Worm (Caenorhabditis elegans) whole organism, L1 larva: ENCODE results near the gene best-21.

Source experiments
- C16A3.4 ChIP-seq: fragments of 150-350 bp; optimal IDR thresholded peaks from 2 replicates; lab custom pipeline; 2014; ENCODE audit warnings: missing biosample characterization, missing genetic modification characterization
- C34B4.2 ChIP-seq: sonication (generic microtip); optimal IDR thresholded peaks from 2 replicates; lab custom pipeline; 2017; ENCODE audit warnings: mild to moderate bottlenecking, missing genetic modification characterization, missing compliant biosample characterization
- Y116A8C.19 ChIP-seq: sonication (generic microtip); optimal IDR thresholded peaks from 2 replicates; lab custom pipeline; 2016; ENCODE audit warnings: missing compliant biosample characterization, missing genetic modification characterization, borderline replicate concordance
- aha-1 ChIP-seq: fragments of 150-350 bp; optimal IDR thresholded peaks from 2 replicates; lab custom pipeline; 2014; ENCODE audit warnings: missing biosample characterization, missing genetic modification characterization
- blmp-1 ChIP-seq: fragments of 150-350 bp; optimal IDR thresholded peaks from 2 replicates; lab custom pipeline; 2014; ENCODE audit warnings: missing biosample characterization, missing genetic modification characterization
- ceh-8 ChIP-seq: fragments of 200-800 bp; sonication (Bioruptor generic); optimal IDR thresholded peaks from 2 replicates; lab custom pipeline; 2018; ENCODE audit warnings: mild to moderate bottlenecking, missing genetic modification characterization, moderate library complexity, missing compliant biosample characterization
- ceh-90 ChIP-seq: sonication (generic microtip); optimal IDR thresholded peaks from 2 replicates; lab custom pipeline; 2016; ENCODE audit warnings: missing genetic modification characterization, missing compliant biosample characterization
- dsc-1 ChIP-seq: sonication (generic microtip); optimal IDR thresholded peaks from 2 replicates; lab custom pipeline; 2016; ENCODE audit warnings: mild to moderate bottlenecking, missing genetic modification characterization, missing compliant biosample characterization
- efl-1 ChIP-seq, 4 experiments: fragments of 150-350 bp; optimal IDR thresholded peaks in 3 of 4; peaks in 1 of 4; 1 replicate in 1 of 4; 2 replicates in 3 of 4; lab custom pipeline; 2014; ENCODE audit warnings: missing biosample characterization in 2 of 4, missing genetic modification characterization in 2 of 4, missing genetic modification reagents in 2 of 4
- efl-3 ChIP-seq: fragments of 200-800 bp; sonication (Bioruptor generic); optimal IDR thresholded peaks from 2 replicates; lab custom pipeline; 2018; ENCODE audit warnings: mild to moderate bottlenecking, missing genetic modification characterization, missing compliant biosample characterization
- egl-27 ChIP-seq, 2 experiments: fragments of 150-350 bp in 1 of 2; sonication (generic microtip); optimal IDR thresholded peaks; 3 replicates each; lab custom pipeline; 2017 to 2018; ENCODE audit warnings: missing biosample characterization in 2 of 2, missing genetic modification characterization in 2 of 2, missing genetic modification reagents in 2 of 2
- ets-5 ChIP-seq: fragments of 200-800 bp; sonication (Bioruptor generic); IDR thresholded peaks from 2 replicates; pipeline ENCODE4 v1.3.6; 2022; ENCODE audit warnings: missing genetic modification characterization, missing compliant biosample characterization
- fkh-4 ChIP-seq: sonication (generic microtip); optimal IDR thresholded peaks from 2 replicates; lab custom pipeline; 2016; ENCODE audit warnings: missing compliant biosample characterization, missing genetic modification characterization, borderline replicate concordance
- hlh-17 ChIP-seq: fragments of 200-800 bp; sonication (Bioruptor generic); optimal IDR thresholded peaks from 2 replicates; lab custom pipeline; 2018; ENCODE audit warnings: missing genetic modification characterization, mild to moderate bottlenecking, missing compliant biosample characterization, moderate library complexity, borderline replicate concordance
- irx-1 ChIP-seq: sonication (generic microtip); optimal IDR thresholded peaks from 2 replicates; lab custom pipeline; 2016; ENCODE audit warnings: missing genetic modification characterization, missing compliant biosample characterization
- isw-1 ChIP-seq: fragments of 200-800 bp; sonication (Bioruptor generic); IDR thresholded peaks from 2 replicates; pipeline ENCODE4 v1.3.6; 2022; ENCODE audit warnings: missing genetic modification characterization, missing compliant biosample characterization
- jun-1 ChIP-seq: fragments of 150-350 bp; optimal IDR thresholded peaks from 2 replicates; lab custom pipeline; 2014; ENCODE audit warnings: missing biosample characterization, missing genetic modification reagents, missing genetic modification characterization
- lin-14 ChIP-seq: fragments of 200-800 bp; sonication (Bioruptor generic); optimal IDR thresholded peaks from 2 replicates; lab custom pipeline; 2018; ENCODE audit warnings: mild to moderate bottlenecking, missing genetic modification characterization, moderate library complexity, missing compliant biosample characterization
- lin-35 ChIP-seq, 2 experiments: fragments of 150-350 bp; optimal IDR thresholded peaks; 2 replicates each; lab custom pipeline; 2014; ENCODE audit warnings: missing biosample characterization in 2 of 2, missing genetic modification characterization in 2 of 2, missing genetic modification reagents in 2 of 2
- lsy-2 ChIP-seq, 2 experiments: fragments of 150-350 bp; optimal IDR thresholded peaks; 2 replicates each; lab custom pipeline; 2014; ENCODE audit warnings: missing biosample characterization in 2 of 2, missing genetic modification characterization in 2 of 2
- mab-9 ChIP-seq: fragments of 200-800 bp; sonication (Bioruptor generic); IDR thresholded peaks from 2 replicates; pipeline ENCODE4 v1.3.6; 2022; ENCODE audit warnings: missing genetic modification reagents, missing genetic modification characterization, missing compliant biosample characterization
- mef-2 ChIP-seq: fragments of 150-350 bp; optimal IDR thresholded peaks from 2 replicates; lab custom pipeline; 2014; ENCODE audit warnings: missing biosample characterization, missing genetic modification characterization
- nhr-12 ChIP-seq: sonication (generic microtip); optimal IDR thresholded peaks from 2 replicates; lab custom pipeline; 2017; ENCODE audit warnings: missing biosample characterization, missing genetic modification characterization
- nhr-19 ChIP-seq: fragments of 200-800 bp; sonication (Bioruptor generic); conservative IDR thresholded peaks from 2 replicates; pipeline ENCODE4 v1.3.6; 2022; ENCODE audit warnings: missing genetic modification characterization, missing compliant biosample characterization
- nhr-20 ChIP-seq: sonication (generic microtip); optimal IDR thresholded peaks from 2 replicates; lab custom pipeline; 2016; ENCODE audit warnings: mild to moderate bottlenecking, missing genetic modification characterization, missing compliant biosample characterization
- nhr-28 ChIP-seq: fragments of 150-350 bp; optimal IDR thresholded peaks from 2 replicates; lab custom pipeline; 2014; ENCODE audit warnings: missing biosample characterization, missing genetic modification characterization
- nhr-47 ChIP-seq: sonication (generic microtip); optimal IDR thresholded peaks from 2 replicates; lab custom pipeline; 2016; ENCODE audit warnings: mild to moderate bottlenecking, missing genetic modification characterization, moderate library complexity, missing compliant biosample characterization
- nhr-71 ChIP-seq: sonication (generic microtip); optimal IDR thresholded peaks from 2 replicates; lab custom pipeline; 2016; ENCODE audit warnings: mild to moderate bottlenecking, missing genetic modification characterization, moderate library complexity, missing compliant biosample characterization
- nhr-84 ChIP-seq: sonication (generic microtip); optimal IDR thresholded peaks from 2 replicates; lab custom pipeline; 2017; ENCODE audit warnings: missing biosample characterization, missing genetic modification characterization
- nhr-90 ChIP-seq: sonication (generic microtip); optimal IDR thresholded peaks from 2 replicates; lab custom pipeline; 2016; ENCODE audit warnings: mild to moderate bottlenecking, missing genetic modification characterization, missing compliant biosample characterization; ENCODE audit not compliant: poor library complexity
- pqm-1 ChIP-seq: sonication (generic microtip); optimal IDR thresholded peaks from 3 replicates; lab custom pipeline; 2017; ENCODE audit warnings: missing biosample characterization, missing genetic modification characterization
- rnt-1 ChIP-seq: sonication (generic microtip); optimal IDR thresholded peaks from 2 replicates; lab custom pipeline; 2016; ENCODE audit warnings: mild to moderate bottlenecking, missing genetic modification characterization, moderate library complexity, missing compliant biosample characterization
- skn-1 ChIP-seq: fragments of 150-350 bp; optimal IDR thresholded peaks from 2 replicates; lab custom pipeline; 2014; ENCODE audit warnings: missing biosample characterization, missing genetic modification characterization
- snu-23 ChIP-seq: sonication (generic microtip); optimal IDR thresholded peaks from 2 replicates; lab custom pipeline; 2016; ENCODE audit warnings: missing genetic modification characterization, missing compliant biosample characterization
- sup-37 ChIP-seq: fragments of 200-800 bp; sonication (Bioruptor generic); optimal IDR thresholded peaks from 2 replicates; lab custom pipeline; 2018; ENCODE audit warnings: mild to moderate bottlenecking, missing genetic modification characterization, missing compliant biosample characterization
- swsn-7 ChIP-seq: sonication (generic microtip); optimal IDR thresholded peaks from 2 replicates; lab custom pipeline; 2016; ENCODE audit warnings: missing genetic modification characterization, missing compliant biosample characterization
- tlp-1 ChIP-seq: fragments of 150-350 bp; optimal IDR thresholded peaks from 2 replicates; lab custom pipeline; 2014; ENCODE audit warnings: missing biosample characterization, missing genetic modification characterization
- unc-130 ChIP-seq: fragments of 150-350 bp; optimal IDR thresholded peaks from 2 replicates; lab custom pipeline; 2017; ENCODE audit warnings: missing biosample characterization, missing genetic modification characterization, inconsistent platforms
- unc-30 ChIP-seq: sonication (generic microtip); optimal IDR thresholded peaks from 2 replicates; lab custom pipeline; 2017; ENCODE audit warnings: missing biosample characterization, missing genetic modification characterization
- vab-15 ChIP-seq: sonication (generic microtip); optimal IDR thresholded peaks from 2 replicates; lab custom pipeline; 2017; ENCODE audit warnings: missing genotype, mild to moderate bottlenecking, missing genetic modification characterization, missing compliant biosample characterization
- xbp-1 ChIP-seq: sonication (generic microtip); optimal IDR thresholded peaks from 2 replicates; lab custom pipeline; 2016; ENCODE audit warnings: missing genetic modification characterization, missing compliant biosample characterization
- zag-1 ChIP-seq: fragments of 150-350 bp; optimal IDR thresholded peaks from 2 replicates; lab custom pipeline; 2014; ENCODE audit warnings: missing biosample characterization, missing genetic modification characterization
- ztf-11 ChIP-seq, 2 experiments: sonication (generic microtip); optimal IDR thresholded peaks; 2 replicates each; lab custom pipeline; 2016 to 2017; ENCODE audit warnings: missing genetic modification characterization in 2 of 2, missing biosample characterization in 1 of 2, missing compliant biosample characterization in 1 of 2
- ztf-4 ChIP-seq: fragments of 150-350 bp; optimal IDR thresholded peaks from 2 replicates; lab custom pipeline; 2014; ENCODE audit warnings: missing biosample characterization, missing genetic modification characterization

The best-21 gene

DNA sequence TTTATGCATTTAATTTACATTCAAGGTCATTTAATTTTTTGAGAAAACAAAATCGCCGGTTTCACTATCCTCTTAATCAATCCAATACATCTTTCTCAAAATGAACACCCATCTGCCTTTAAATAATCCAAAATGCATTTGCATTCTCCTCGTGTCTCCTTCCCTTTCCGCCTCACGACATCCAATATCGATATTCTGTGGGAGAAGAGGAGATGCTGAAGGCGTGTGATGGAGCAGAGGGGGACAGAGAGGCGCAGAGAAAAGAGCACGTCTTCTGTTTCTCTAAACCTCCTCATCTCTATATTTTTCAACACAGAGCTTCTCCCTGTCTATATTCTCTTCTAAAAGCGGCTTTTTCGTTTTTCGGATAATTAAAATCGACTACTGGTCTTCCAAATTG is 42.7 kb upstream of the best-21 start, which contains the start of gene Y73F8A.5 (continued):
- TF ChIP-seq ets-5 = no peak
- no peak for TF ChIP-seq fkh-4 (tag; lab: Kevin White, UChicago)
- TF ChIP-seq unc-130 (tag; lab: Kevin White, UChicago) = no peak
- TF ChIP-seq isw-1 (GFP tag; lab: Robert Waterston, UW) = peak; percentile 9; the same call in 1 of the 2 replicates
- no peak for TF ChIP-seq pqm-1 (tag; lab: Kevin White, UChicago)
- TF ChIP-seq C16A3.4 (tag; lab: Kevin White, UChicago) = no peak
- TF ChIP-seq nhr-90 (tag; lab: Kevin White, UChicago) = no peak
- peak; percentile 25 for TF ChIP-seq swsn-7 (tag; lab: Kevin White, UChicago)
- TF ChIP-seq nhr-19 (GFP tag; lab: Robert Waterston, UW) = no peak
- no peak for TF ChIP-seq efl-3 (GFP tag; lab: Kevin White, UChicago)
- peak; percentile 39 for TF ChIP-seq nhr-47 (tag; lab: Kevin White, UChicago)
- TF ChIP-seq hlh-17 (GFP tag; lab: Kevin White, UChicago) = no peak
- TF ChIP-seq lin-14 (GFP tag; lab: Kevin White, UChicago) = no peak
- no peak for TF ChIP-seq vab-15 (tag; lab: Kevin White, UChicago)
- TF ChIP-seq nhr-71 (tag; lab: Kevin White, UChicago) = no peak
- TF ChIP-seq skn-1 (tag; lab: Kevin White, UChicago) = no peak
- TF ChIP-seq rnt-1 (tag; lab: Kevin White, UChicago) = no peak
- no peak for TF ChIP-seq nhr-84 (tag; lab: Kevin White, UChicago)
- no peak for TF ChIP-seq aha-1
- TF ChIP-seq egl-27 (tag; optimal IDR thresholded peaks at IDR 0.05; lab: Kevin White, UChicago) = no peak
- TF ChIP-seq blmp-1 (tag; lab: Kevin White, UChicago) = no peak
- TF ChIP-seq C34B4.2 (tag; lab: Kevin White, UChicago) = no peak
- TF ChIP-seq zag-1 (tag; lab: Kevin White, UChicago) = no peak
- no peak for TF ChIP-seq sup-37 (GFP tag; lab: Kevin White, UChicago)
- no peak for TF ChIP-seq Y116A8C.19 (tag; lab: Kevin White, UChicago)
- no peak for TF ChIP-seq ztf-4 (tag; lab: Kevin White, UChicago)
- no peak for TF ChIP-seq irx-1 (tag; lab: Kevin White, UChicago)
- TF ChIP-seq nhr-20 (tag; lab: Kevin White, UChicago) = no peak
- peak; percentile 31 to 53 for TF ChIP-seq efl-1 (optimal IDR thresholded peaks at IDR 0.05; lab: Kevin White, UChicago)
- peak in 1 of 2 experiments; percentile 8 for TF ChIP-seq efl-1 (GFP tag; optimal IDR thresholded peaks at IDR 0.05 in 1 of 2; lab: Kevin White, UChicago)
- TF ChIP-seq xbp-1 (tag; lab: Kevin White, UChicago) = peak; percentile 14
- TF ChIP-seq dsc-1 (tag; lab: Kevin White, UChicago) = no peak
- no peak for TF ChIP-seq mab-9 (GFP tag; lab: Robert Waterston, UW)
- no peak for TF ChIP-seq lin-35 (GFP tag; optimal IDR thresholded peaks at IDR 0.05; lab: Kevin White, UChicago)
- TF ChIP-seq mef-2 (tag; lab: Kevin White, UChicago) = no peak
- TF ChIP-seq ceh-8 = no peak
- TF ChIP-seq nhr-28 = no peak
- TF ChIP-seq nhr-12 (tag; lab: Kevin White, UChicago) = no peak
- peak in 1 of 2 experiments; percentile 20 for TF ChIP-seq ztf-11 (tag; optimal IDR thresholded peaks at IDR 0.05; lab: Kevin White, UChicago)
- TF ChIP-seq jun-1 = no peak
- no peak for TF ChIP-seq tlp-1 (tag; lab: Kevin White, UChicago)
- no peak for TF ChIP-seq ceh-90 (tag; lab: Kevin White, UChicago)

DNA sequence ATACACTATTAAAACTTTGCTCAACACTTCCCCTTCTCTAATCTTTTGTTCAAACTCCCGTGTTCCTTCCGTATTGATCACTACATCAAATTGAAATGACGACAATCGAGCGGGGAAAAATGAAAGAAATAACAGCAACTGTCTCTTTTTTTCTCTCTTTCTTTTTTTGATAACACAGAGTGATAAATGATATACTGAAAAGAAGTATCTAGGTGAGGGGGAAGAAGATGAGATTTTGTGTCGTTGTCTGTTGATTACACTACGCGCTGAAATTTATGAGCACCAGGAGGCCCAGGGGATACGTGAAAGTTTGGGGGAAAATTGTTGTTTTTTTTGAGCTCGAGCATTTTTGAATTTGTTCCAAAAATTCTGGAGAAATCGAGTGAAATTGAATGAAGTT is 28.2 kb upstream of the best-21 start:
- no peak for TF ChIP-seq ceh-90 (tag; lab: Kevin White, UChicago)
- TF ChIP-seq ceh-8 = no peak
- peak; percentile 63 for TF ChIP-seq nhr-71 (tag; lab: Kevin White, UChicago)
- TF ChIP-seq snu-23 (GFP tag; lab: Kevin White, UChicago) = peak; percentile 40
- TF ChIP-seq lin-14 (GFP tag; lab: Kevin White, UChicago) = peak; percentile 78
- TF ChIP-seq lsy-2 (tag; optimal IDR thresholded peaks at IDR 0.05; lab: Kevin White, UChicago) = peak in 1 of 2 experiments; percentile 59
- TF ChIP-seq nhr-19 (GFP tag; lab: Robert Waterston, UW) = peak; percentile 27
- no peak for TF ChIP-seq nhr-84 (tag; lab: Kevin White, UChicago)
- no peak for TF ChIP-seq unc-30 (tag; lab: Kevin White, UChicago)
